Worm (Caenorhabditis elegans) whole organism, late embryonic: ENCODE data around the gene phf-5.

ENCODE experiments used
- C08G9.2 ChIP-seq: sonication (generic microtip); optimal IDR thresholded peaks from 2 replicates; lab custom pipeline; 2016; ENCODE audit warnings: mild to moderate bottlenecking, missing genetic modification characterization, moderate library complexity, missing compliant biosample characterization
- C38D4.7 ChIP-seq: fragments of 200-800 bp; sonication (Bioruptor generic); optimal IDR thresholded peaks from 2 replicates; lab custom pipeline; 2018; ENCODE audit warnings: mild to moderate bottlenecking, missing genetic modification characterization, moderate library complexity, missing compliant biosample characterization
- Y22D7AL.16 ChIP-seq: sonication (generic microtip); optimal IDR thresholded peaks from 2 replicates; lab custom pipeline; 2016; ENCODE audit warnings: missing genetic modification characterization, missing compliant biosample characterization
- ama-1 ChIP-seq: fragments of 150-350 bp; optimal IDR thresholded peaks from 2 replicates; lab custom pipeline; 2014
- ceh-18 ChIP-seq: sonication (generic microtip); optimal IDR thresholded peaks from 2 replicates; lab custom pipeline; 2016; ENCODE audit warnings: missing genetic modification characterization, missing compliant biosample characterization
- ceh-19 ChIP-seq: fragments of 200-800 bp; sonication (Bioruptor generic); optimal IDR thresholded peaks from 2 replicates; lab custom pipeline; 2018; ENCODE audit warnings: mild to moderate bottlenecking, missing genetic modification characterization, missing compliant biosample characterization
- ceh-2 ChIP-seq: sonication (generic microtip); optimal IDR thresholded peaks from 2 replicates; lab custom pipeline; 2016; ENCODE audit warnings: missing genotype, missing genetic modification characterization, missing compliant biosample characterization
- ceh-30 ChIP-seq: fragments of 150-350 bp; optimal IDR thresholded peaks from 2 replicates; lab custom pipeline; 2014; ENCODE audit warnings: missing biosample characterization, missing genetic modification characterization
- ceh-31 ChIP-seq: sonication (generic microtip); optimal IDR thresholded peaks from 2 replicates; lab custom pipeline; 2016; ENCODE audit warnings: missing genetic modification characterization, missing compliant biosample characterization
- ceh-34 ChIP-seq: sonication (generic microtip); optimal IDR thresholded peaks from 2 replicates; lab custom pipeline; 2016; ENCODE audit warnings: mild to moderate bottlenecking, missing genetic modification characterization, missing compliant biosample characterization
- ceh-9 ChIP-seq: sonication (generic microtip); optimal IDR thresholded peaks from 2 replicates; lab custom pipeline; 2016; ENCODE audit warnings: mild to moderate bottlenecking, missing genetic modification characterization, inconsistent platforms, missing compliant biosample characterization
- che-1 ChIP-seq: sonication (generic microtip); optimal IDR thresholded peaks from 2 replicates; lab custom pipeline; 2016; ENCODE audit warnings: mild to moderate bottlenecking, missing genetic modification characterization, missing compliant biosample characterization
- dve-1 ChIP-seq: sonication (generic microtip); optimal IDR thresholded peaks from 2 replicates; lab custom pipeline; 2017; ENCODE audit warnings: antibody characterized with exemption, mild to moderate bottlenecking, missing genetic modification characterization, missing compliant biosample characterization
- elt-2 ChIP-seq: sonication (generic microtip); optimal IDR thresholded peaks from 2 replicates; lab custom pipeline; 2016; ENCODE audit warnings: missing genetic modification reagents, missing genetic modification characterization, missing compliant biosample characterization
- eyg-1 ChIP-seq: sonication (generic microtip); optimal IDR thresholded peaks from 2 replicates; lab custom pipeline; 2016; ENCODE audit warnings: missing genotype, missing genetic modification characterization, missing compliant biosample characterization
- fkh-10 ChIP-seq: fragments of 150-350 bp; optimal IDR thresholded peaks from 2 replicates; lab custom pipeline; 2014; ENCODE audit warnings: missing biosample characterization, missing genetic modification reagents, missing genetic modification characterization
- gmeb-2 ChIP-seq: sonication (generic microtip); optimal IDR thresholded peaks from 2 replicates; lab custom pipeline; 2016; ENCODE audit warnings: missing genetic modification characterization, inconsistent platforms, missing compliant biosample characterization
- hlh-15 ChIP-seq: sonication (generic microtip); optimal IDR thresholded peaks from 2 replicates; lab custom pipeline; 2016; ENCODE audit warnings: missing genetic modification characterization, missing compliant biosample characterization
- hlh-8 ChIP-seq: sonication (generic microtip); optimal IDR thresholded peaks from 2 replicates; lab custom pipeline; 2016; ENCODE audit warnings: missing genotype, missing genetic modification characterization, missing compliant biosample characterization
- lim-6 ChIP-seq: sonication (generic microtip); optimal IDR thresholded peaks from 2 replicates; lab custom pipeline; 2016; ENCODE audit warnings: missing genetic modification characterization, missing compliant biosample characterization
- madf-2 ChIP-seq: sonication (generic microtip); optimal IDR thresholded peaks from 2 replicates; lab custom pipeline; 2017; ENCODE audit warnings: missing genetic modification characterization, missing compliant biosample characterization
- nfya-1 ChIP-seq: sonication (generic microtip); optimal IDR thresholded peaks from 2 replicates; lab custom pipeline; 2017; ENCODE audit warnings: missing genetic modification characterization, mild to moderate bottlenecking, missing compliant biosample characterization, antibody characterized with exemption, moderate library complexity
- nhr-11 ChIP-seq: fragments of 150-350 bp; optimal IDR thresholded peaks from 2 replicates; lab custom pipeline; 2014; ENCODE audit warnings: missing biosample characterization, missing genetic modification characterization
- odd-2 ChIP-seq: sonication (generic microtip); optimal IDR thresholded peaks from 2 replicates; lab custom pipeline; 2017; ENCODE audit warnings: antibody characterized with exemption, mild to moderate bottlenecking, missing genetic modification characterization, missing compliant biosample characterization
- pax-1 ChIP-seq: fragments of 150-350 bp; optimal IDR thresholded peaks from 2 replicates; lab custom pipeline; 2014; ENCODE audit warnings: missing biosample characterization, missing genetic modification characterization
- pha-4 ChIP-seq: fragments of 150-350 bp; optimal IDR thresholded peaks from 2 replicates; lab custom pipeline; 2018; ENCODE audit warnings: missing biosample characterization, missing genetic modification reagents, missing genetic modification characterization
- pqm-1 ChIP-seq: sonication (generic microtip); optimal IDR thresholded peaks from 2 replicates; lab custom pipeline; 2016; ENCODE audit warnings: missing genetic modification characterization, missing compliant biosample characterization
- pros-1 ChIP-seq: fragments of 150-350 bp; optimal IDR thresholded peaks from 2 replicates; lab custom pipeline; 2014; ENCODE audit warnings: missing biosample characterization, missing genetic modification reagents, missing genetic modification characterization
- ref-2 ChIP-seq: sonication (generic microtip); optimal IDR thresholded peaks from 2 replicates; lab custom pipeline; 2016; ENCODE audit warnings: missing genetic modification characterization, missing compliant biosample characterization
- sdc-2 ChIP-seq: sonication (generic microtip); optimal IDR thresholded peaks from 2 replicates; lab custom pipeline; 2016; ENCODE audit warnings: missing genotype, missing genetic modification characterization, missing compliant biosample characterization
- sox-2 ChIP-seq: fragments of 200-800 bp; sonication (Bioruptor generic); IDR thresholded peaks from 2 replicates; pipeline ENCODE4 v1.3.6; 2022; ENCODE audit warnings: missing genetic modification reagents, missing genetic modification characterization, missing compliant biosample characterization
- tbx-2 ChIP-seq: sonication (generic microtip); optimal IDR thresholded peaks from 2 replicates; lab custom pipeline; 2016; ENCODE audit warnings: missing genetic modification characterization, missing compliant biosample characterization
- tbx-7 ChIP-seq: sonication (generic microtip); optimal IDR thresholded peaks from 2 replicates; lab custom pipeline; 2016; ENCODE audit warnings: missing genotype, missing genetic modification characterization, missing compliant biosample characterization
- ttx-3 ChIP-seq: sonication (generic microtip); optimal IDR thresholded peaks from 2 replicates; lab custom pipeline; 2016; ENCODE audit warnings: missing genetic modification reagents, missing genetic modification characterization, missing compliant biosample characterization
- unc-3 ChIP-seq, 2 experiments: fragments of 200-800 bp in 1 of 2; sonication (Bioruptor generic) in 1 of 2; sonication (generic microtip) in 1 of 2; conservative IDR thresholded peaks in 1 of 2; optimal IDR thresholded peaks in 1 of 2; 2 replicates each; pipeline versions ENCODE4 v1.3.6 to Lab custom; 2016 to 2022; ENCODE audit warnings: missing compliant biosample characterization in 2 of 2, missing genetic modification characterization in 2 of 2, missing genetic modification reagents in 1 of 2
- unc-42 ChIP-seq: sonication (generic microtip); optimal IDR thresholded peaks from 2 replicates; lab custom pipeline; 2016; ENCODE audit warnings: missing genotype, missing genetic modification characterization, missing compliant biosample characterization
- unc-55 ChIP-seq: sonication (generic microtip); optimal IDR thresholded peaks from 2 replicates; lab custom pipeline; 2017; ENCODE audit warnings: missing biosample characterization, missing genetic modification reagents, missing genetic modification characterization
- ztf-16 ChIP-seq: sonication (generic microtip); optimal IDR thresholded peaks from 2 replicates; lab custom pipeline; 2017; ENCODE audit warnings: missing genetic modification characterization, missing compliant biosample characterization

phf-5 gene

ce11 chrIII:2343273-2343672 lies at the start of gene phf-5:
Gene phf-5 (plus strand): TSS chrIII:2343573.
- no peak for TF ChIP-seq ceh-30 (tag; lab: Kevin White, UChicago)
- no peak for TF ChIP-seq madf-2 (tag; lab: Kevin White, UChicago)
- TF ChIP-seq ceh-18 (tag; lab: Kevin White, UChicago) = no peak
- no peak for TF ChIP-seq tbx-7 (tag; lab: Kevin White, UChicago)
- no peak for TF ChIP-seq che-1 (tag; lab: Kevin White, UChicago)
- no peak for TF ChIP-seq ceh-34 (tag; lab: Kevin White, UChicago)
- no peak for TF ChIP-seq unc-3 (GFP tag; conservative IDR thresholded peaks at IDR 0.05; lab: Robert Waterston, UW)
- TF ChIP-seq unc-3 (tag; optimal IDR thresholded peaks at IDR 0.05; lab: Kevin White, UChicago) = no peak
- TF ChIP-seq ttx-3 (tag; lab: Kevin White, UChicago) = no peak
- no peak for TF ChIP-seq Y22D7AL.16 (tag; lab: Kevin White, UChicago)
- TF ChIP-seq sdc-2 (tag; lab: Kevin White, UChicago) = no peak
- no peak for TF ChIP-seq tbx-2 (tag; lab: Kevin White, UChicago)
- TF ChIP-seq ama-1 (lab: Kevin White, UChicago) = no peak
- TF ChIP-seq lim-6 (tag; lab: Kevin White, UChicago) = no peak

ce11 chrIII:2294736-2295135 lies 48.6 kb upstream of the phf-5 start:
- TF ChIP-seq sox-2 (no peak), elt-2 (tag; lab: Kevin White, UChicago) (peak; percentile 48)

ce11 chrIII:2304149-2304548 lies 39.2 kb upstream of the phf-5 start:
- TF ChIP-seq hlh-15 (tag; lab: Kevin White, UChicago) (no peak), ceh-34 (tag; lab: Kevin White, UChicago) (no peak), gmeb-2 (no peak), sdc-2 (tag; lab: Kevin White, UChicago) (no peak), ama-1 (lab: Kevin White, UChicago) (no peak), ttx-3 (tag; lab: Kevin White, UChicago) (no peak), ceh-30 (tag; lab: Kevin White, UChicago) (no peak), ceh-9 (tag; lab: Kevin White, UChicago) (no peak), ceh-2 (tag; lab: Kevin White, UChicago) (no peak), ceh-18 (tag; lab: Kevin White, UChicago) (no peak)

ce11 chrIII:2304867-2305266 lies 38.5 kb upstream of the phf-5 start, which contains the start of gene Y54F10BM.9:
Gene Y54F10BM.9 (minus strand): TSS chrIII:2304927.
- TF ChIP-seq pax-1 (tag; lab: Kevin White, UChicago) (no peak), ceh-9 (tag; lab: Kevin White, UChicago) (no peak), ceh-19 (no peak), madf-2 (tag; lab: Kevin White, UChicago) (no peak), ztf-16 (tag; lab: Kevin White, UChicago) (no peak), ceh-31 (tag; lab: Kevin White, UChicago) (peak; percentile 76), pha-4 (tag; lab: Kevin White, UChicago) (no peak), pqm-1 (no peak), ceh-34 (tag; lab: Kevin White, UChicago) (peak; percentile 19), dve-1 (tag; lab: Kevin White, UChicago) (no peak), nfya-1 (tag; lab: Kevin White, UChicago) (peak; percentile 46), sox-2 (peak; percentile 76), C08G9.2 (no peak), tbx-2 (tag; lab: Kevin White, UChicago) (peak; percentile 49), fkh-10 (no peak), unc-55 (GFP tag; lab: Kevin White, UChicago) (peak; percentile 68), odd-2 (tag; lab: Kevin White, UChicago) (no peak), eyg-1 (tag; lab: Kevin White, UChicago) (no peak), C38D4.7 (GFP tag; lab: Kevin White, UChicago) (no peak), ceh-2 (tag; lab: Kevin White, UChicago) (peak; percentile 3), pros-1 (peak; percentile 34), hlh-8 (tag; lab: Kevin White, UChicago) (peak; percentile 34), unc-3 (GFP tag; conservative IDR thresholded peaks at IDR 0.05; lab: Robert Waterston, UW) (no peak), unc-3 (tag; optimal IDR thresholded peaks at IDR 0.05; lab: Kevin White, UChicago) (no peak), ref-2 (tag; lab: Kevin White, UChicago) (peak; percentile 69), nhr-11 (tag; lab: Kevin White, UChicago) (no peak), unc-42 (tag; lab: Kevin White, UChicago) (peak; percentile 10)
